Fruit fly (Drosophila melanogaster): Measurements from ENCODE around the gene Ctps.

The Ctps gene

dm6 chr3L:15141118-15142003 lies 43.6 kb downstream of the Ctps start (continued):
- TF ChIP-seq Hr51 (GFP tag; optimal IDR thresholded peaks at IDR 0.05) (no peak), E2f2 (GFP tag; IDR thresholded peaks at IDR 0.05) (no peak), z (GFP tag; IDR thresholded peaks at IDR 0.05) (no peak), gsb (GFP tag; IDR thresholded peaks at IDR 0.05) (no peak), BEAF-32 (GFP tag; optimal IDR thresholded peaks at IDR 0.05) (no peak), CG6272 (GFP tag; IDR thresholded peaks at IDR 0.05) (no peak), her (GFP tag; optimal IDR thresholded peaks at IDR 0.05) (no peak), cato (GFP tag; optimal IDR thresholded peaks at IDR 0.05; ENCODE audit: borderline replicate concordance) (no peak), Dek (tag; optimal IDR thresholded peaks at IDR 0.05) (no peak), CG14050 (GFP tag; IDR thresholded peaks at IDR 0.05) (no peak), CG15514 (GFP tag; optimal IDR thresholded peaks at IDR 0.05) (peak; percentile 37), fd96Cb (tag; optimal IDR thresholded peaks at IDR 0.05) (no peak), fd102C (GFP tag; optimal IDR thresholded peaks at IDR 0.05) (no peak), CG9876 (GFP tag; optimal IDR thresholded peaks at IDR 0.05) (no peak), CG2129 (GFP tag; IDR thresholded peaks at IDR 0.05; ENCODE audit: partially characterized antibody) (no peak), Doc2 (GFP tag; IDR thresholded peaks at IDR 0.05) (no peak), ro (GFP tag; IDR thresholded peaks at IDR 0.05) (no peak), CG17612 (GFP tag; IDR thresholded peaks at IDR 0.05) (no peak), Fer2 (tag; optimal IDR thresholded peaks at IDR 0.05) (no peak), CG11723 (GFP tag; optimal IDR thresholded peaks at IDR 0.05) (peak; percentile 8), Sox102F (GFP tag; optimal IDR thresholded peaks at IDR 0.05) (no peak), gro (GFP tag; optimal IDR thresholded peaks at IDR 0.05) (no peak), HLH4C (GFP tag; IDR thresholded peaks at IDR 0.05; ENCODE audit: partially characterized antibody) (no peak), CG32767 (GFP tag; IDR thresholded peaks at IDR 0.05) (no peak), psq (GFP tag; optimal IDR thresholded peaks at IDR 0.05) (no peak), Vsx1 (GFP tag; optimal IDR thresholded peaks at IDR 0.05) (peak; percentile 69), CG5180 (GFP tag; optimal IDR thresholded peaks at IDR 0.05) (peak; percentile 23), Adf1 (GFP tag; IDR thresholded peaks at IDR 0.05) (no peak), NfI (GFP tag; optimal IDR thresholded peaks at IDR 0.05) (no peak), unpg (GFP tag; optimal IDR thresholded peaks at IDR 0.05) (peak; percentile 16), CG42726 (GFP tag; IDR thresholded peaks at IDR 0.05; ENCODE audit: partially characterized antibody) (no peak), CG2116 (GFP tag; optimal IDR thresholded peaks at IDR 0.05) (peak; percentile 2), Optix (GFP tag; IDR thresholded peaks at IDR 0.05) (no peak), CG10366 (GFP tag; IDR thresholded peaks at IDR 0.05) (peak; percentile 40), Hand (GFP tag; optimal IDR thresholded peaks at IDR 0.05) (no peak), vnd (GFP tag; IDR thresholded peaks at IDR 0.05; ENCODE audit: partially characterized antibody) (no peak), CG13775 (GFP tag; optimal IDR thresholded peaks at IDR 0.05) (no peak), ash1 (GFP tag; optimal IDR thresholded peaks at IDR 0.05) (no peak), ATbp (GFP tag; optimal IDR thresholded peaks at IDR 0.05) (no peak), wor (GFP tag; IDR thresholded peaks at IDR 0.05) (no peak), caup (GFP tag; optimal IDR thresholded peaks at IDR 0.05; ENCODE audit: severe bottlenecking) (no peak), CG4854 (GFP tag; optimal IDR thresholded peaks at IDR 0.05) (no peak), CG30403 (GFP tag; optimal IDR thresholded peaks at IDR 0.05) (peak; percentile 59), CG18011 (GFP tag; optimal IDR thresholded peaks at IDR 0.05) (no peak), Pdp1 (GFP tag; optimal IDR thresholded peaks at IDR 0.05) (peak in 1 of 2 experiments; percentile 29), CG18476 (GFP tag; optimal IDR thresholded peaks at IDR 0.05) (no peak), schlank (tag; optimal IDR thresholded peaks at IDR 0.05) (no peak), CG17385 (GFP tag; optimal IDR thresholded peaks at IDR 0.05) (no peak)

Measured in whole organism, embryonic.